Fruit fly (Drosophila melanogaster): ENCODE measurements around the gene spri.

- no peak for TF ChIP-seq CG6854 (GFP tag; optimal IDR thresholded peaks at IDR 0.05)
- TF ChIP-seq dan (GFP tag; IDR thresholded peaks at IDR 0.05), result no peak
- TF ChIP-seq chn (GFP tag; optimal IDR thresholded peaks at IDR 0.05), result peak; percentile 27
- no peak for TF ChIP-seq CkIIα-i1 (GFP tag; IDR thresholded peaks at IDR 0.05)
- TF ChIP-seq CG15696 (tag; optimal IDR thresholded peaks at IDR 0.05), result no peak
- no peak for TF ChIP-seq Hr39 (optimal IDR thresholded peaks at IDR 0.05)
Observed at dm6 chrX:10474213-10474540, 111.0 kb downstream of the spri start.

All from whole organism, embryonic.